Worm (Caenorhabditis elegans) whole organism, young adult: ENCODE results near the gene srx-105.
A peak's percentile ranks its signal among the peaks of the same experiment; 100 is the strongest.

ENCODE experiments used
- attf-5 ChIP-seq: fragments of 200-800 bp; sonication (Bioruptor generic); optimal IDR thresholded peaks from 2 replicates; lab custom pipeline; 2018; ENCODE audit warnings: mild to moderate bottlenecking, missing genetic modification characterization, missing compliant biosample characterization
- madf-3 ChIP-seq: fragments of 200-800 bp; sonication (Bioruptor generic); IDR thresholded peaks from 2 replicates; pipeline ENCODE4 v1.3.6; 2022; ENCODE audit warnings: missing genetic modification reagents, missing genetic modification characterization, missing compliant biosample characterization
- ztf-3 ChIP-seq: fragments of 200-800 bp; sonication (Bioruptor generic); optimal IDR thresholded peaks from 2 replicates; lab custom pipeline; 2018; ENCODE audit warnings: mild to moderate bottlenecking, missing genetic modification characterization, missing compliant biosample characterization

DNA sequence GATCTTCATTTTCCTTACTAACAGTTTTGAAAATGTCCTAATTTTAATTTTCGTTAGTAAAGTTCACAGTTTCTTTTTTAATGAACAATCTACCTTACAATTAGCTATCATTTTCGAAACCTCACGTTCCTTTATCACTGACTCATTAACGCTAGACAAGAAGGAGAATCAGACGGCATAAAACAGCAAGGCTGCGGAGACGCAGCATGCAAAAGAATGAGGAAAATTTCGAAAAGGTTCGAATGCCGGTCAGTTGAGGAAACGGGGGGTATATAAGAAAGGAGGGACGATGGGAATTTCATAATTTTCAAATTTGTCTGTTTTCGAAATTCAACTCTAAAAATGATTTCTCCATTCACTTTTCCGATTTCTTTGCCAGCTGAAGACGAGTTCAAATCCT is 39.3 kb downstream of the srx-105 start, which contains the start of gene F19B10.13:
- no peak for TF ChIP-seq madf-3 (GFP tag; lab: Robert Waterston, UW)
- TF ChIP-seq ztf-3 (GFP tag; lab: Kevin White, UChicago): no peak
- peak; percentile 55 for TF ChIP-seq attf-5 (GFP tag; lab: Kevin White, UChicago)
